Fruit fly (Drosophila melanogaster): Measurements from ENCODE around the gene CG43056.
A peak's percentile ranks its signal among the peaks of the same experiment; 100 is the strongest.

Gene CG43056

DNA sequence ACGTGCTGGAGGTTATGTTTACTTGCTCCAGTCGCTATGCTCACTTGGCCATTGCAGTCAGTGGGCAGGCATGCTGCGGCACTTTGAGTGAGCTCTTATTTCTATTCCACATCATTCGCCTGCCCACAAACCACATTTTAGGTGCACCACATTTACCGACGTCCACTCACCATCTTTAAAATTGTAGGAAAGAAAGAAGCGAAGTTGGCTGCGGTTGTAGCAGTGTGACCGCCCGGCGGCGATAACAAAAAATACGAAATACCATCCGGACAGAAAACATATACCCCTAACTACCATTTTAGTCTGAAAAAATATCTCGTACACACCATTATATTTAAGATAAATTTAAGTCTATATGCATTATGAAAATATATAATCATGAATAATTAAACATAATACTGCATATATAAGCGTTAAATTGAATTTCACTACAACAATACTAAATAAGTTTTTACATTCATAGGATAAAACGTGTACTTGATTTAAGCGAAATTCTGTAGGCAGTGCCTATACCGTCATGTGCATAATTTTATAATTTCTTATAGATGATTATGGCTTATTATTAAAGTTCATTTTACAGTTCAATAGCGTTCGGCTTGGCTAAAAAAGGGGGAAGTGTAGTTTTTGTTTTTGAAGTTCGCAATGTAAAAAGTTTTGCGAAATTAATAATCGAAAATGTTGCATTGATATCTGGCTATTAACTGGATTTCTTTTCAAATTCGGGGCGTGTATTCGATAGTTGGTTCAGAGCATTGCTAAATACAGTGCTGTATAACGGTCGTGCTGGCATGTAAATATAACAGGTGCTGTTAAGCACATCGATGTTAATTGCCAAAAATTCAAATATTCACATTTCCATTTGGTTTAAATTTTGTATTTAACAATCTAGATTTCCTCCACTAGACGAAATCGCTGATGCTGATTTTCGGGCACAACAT is 20.8 kb downstream of the CG43056 start, which contains the start of gene RpL27A (continued):
- TF ChIP-seq pros (GFP tag; optimal IDR thresholded peaks at IDR 0.05) (peak; percentile 16), HHEX (GFP tag; optimal IDR thresholded peaks at IDR 0.05) (peak; percentile 84), Fer3 (tag; optimal IDR thresholded peaks at IDR 0.05) (peak; percentile 72), CG6175 (GFP tag; IDR thresholded peaks at IDR 0.05) (peak; percentile 67), sr (GFP tag; IDR thresholded peaks at IDR 0.05) (peak; percentile 84), maf-S (GFP tag; optimal IDR thresholded peaks at IDR 0.05) (peak; percentile 53), lab (GFP tag; optimal IDR thresholded peaks at IDR 0.05) (peak; percentile 93), bcd (GFP tag; optimal IDR thresholded peaks at IDR 0.05) (peak; percentile 85), ewg (GFP tag; optimal IDR thresholded peaks at IDR 0.05) (peak; percentile 69), CG7372 (GFP tag; IDR thresholded peaks at IDR 0.05) (peak; percentile 77), CG6272 (GFP tag; IDR thresholded peaks at IDR 0.05) (peak; percentile 54), crc (GFP tag; optimal IDR thresholded peaks at IDR 0.05) (peak; percentile 38), Hr39 (optimal IDR thresholded peaks at IDR 0.05) (no peak), CG31441 (GFP tag; IDR thresholded peaks at IDR 0.05) (peak; percentile 83), kah (GFP tag; optimal IDR thresholded peaks at IDR 0.05) (peak; percentile 81), chm (GFP tag; IDR thresholded peaks at IDR 0.05) (peak; percentile 95), Asciz (GFP tag; optimal IDR thresholded peaks at IDR 0.05) (peak; percentile 79), Gug (GFP tag; IDR thresholded peaks at IDR 0.05) (peak; percentile 38; the same call in 2 of the 4 replicates), ind (GFP tag; optimal IDR thresholded peaks at IDR 0.05) (peak; percentile 32), CG5245 (GFP tag; optimal IDR thresholded peaks at IDR 0.05) (peak; percentile 65), pfk (GFP tag; optimal IDR thresholded peaks at IDR 0.05) (peak; percentile 78), HmgD (GFP tag; optimal IDR thresholded peaks at IDR 0.05) (peak; percentile 39), CG3281 (GFP tag; optimal IDR thresholded peaks at IDR 0.05) (peak; percentile 81), CG9797 (GFP tag; optimal IDR thresholded peaks at IDR 0.05) (peak; percentile 83), NK7.1 (GFP tag; optimal IDR thresholded peaks at IDR 0.05) (peak; percentile 55), eyg (GFP tag; optimal IDR thresholded peaks at IDR 0.05) (peak; percentile 55), nmo (GFP tag; optimal IDR thresholded peaks at IDR 0.05) (peak; percentile 79), croc (GFP tag; conservative IDR thresholded peaks at IDR 0.05) (peak; percentile 24; the same call in 1 of the 3 replicates), cg (GFP tag; optimal IDR thresholded peaks at IDR 0.05) (no peak), kni (GFP tag; optimal IDR thresholded peaks at IDR 0.05) (peak; percentile 63), Dp (GFP tag; optimal IDR thresholded peaks at IDR 0.05) (peak; percentile 72), corto (GFP tag; optimal IDR thresholded peaks at IDR 0.05) (no peak), wek (GFP tag; optimal IDR thresholded peaks at IDR 0.05) (peak; percentile 97), CG10321 (GFP tag; IDR thresholded peaks at IDR 0.05) (peak; percentile 53; the same call in 1 of the 2 replicates), E2f1 (GFP tag; IDR thresholded peaks at IDR 0.05) (peak; percentile 71), amos (GFP tag; IDR thresholded peaks at IDR 0.05; ENCODE audit: partially characterized antibody) (peak; percentile 72), emc (GFP tag; optimal IDR thresholded peaks at IDR 0.05) (peak; percentile 39), Jarid2 (GFP tag; optimal IDR thresholded peaks at IDR 0.05) (peak; percentile 71), fd96Cb (tag; optimal IDR thresholded peaks at IDR 0.05) (peak; percentile 38), MBD-R2 (GFP tag; IDR thresholded peaks at IDR 0.05) (peak; percentile 56), Vsx1 (GFP tag; optimal IDR thresholded peaks at IDR 0.05) (peak; percentile 74), hb (GFP tag; IDR thresholded peaks at IDR 0.05; ENCODE audit: partially characterized antibody) (no peak), CG1603 (tag; optimal IDR thresholded peaks at IDR 0.05) (peak; percentile 87), NFAT (GFP tag; IDR thresholded peaks at IDR 0.05) (peak; percentile 92), CG2678 (tag; optimal IDR thresholded peaks at IDR 0.05) (peak; percentile 68), Sox102F (GFP tag; optimal IDR thresholded peaks at IDR 0.05) (peak; percentile 76), CG17568 (GFP tag; optimal IDR thresholded peaks at IDR 0.05) (no peak), CG7786 (GFP tag; optimal IDR thresholded peaks at IDR 0.05) (peak; percentile 40)

Data from whole organism, embryonic.